Fruit fly (Drosophila melanogaster) whole organism, embryonic: ENCODE results near the gene CG14868.
A peak's percentile ranks its signal among the peaks of the same experiment; 100 is the strongest.

Source experiments
- Awh ChIP-seq: fragments of 200-800 bp; sonication (Bioruptor generic); IDR thresholded peaks from 2 replicates; pipeline ENCODE4, ENCODE4 v1.3.6; 2022; ENCODE audit warnings: missing biosample characterization, missing genetic modification characterization
- Bgb ChIP-seq: fragments of 200-800 bp; sonication (Bioruptor generic); IDR thresholded peaks from 2 replicates; pipeline ENCODE4 v1.3.6; 2022; ENCODE audit warnings: missing biosample characterization, missing genetic modification characterization; ENCODE audit not compliant: partially characterized antibody
- CG10565 ChIP-seq: fragments of 200-800 bp; sonication (Bioruptor generic); optimal IDR thresholded peaks from 3 replicates; lab custom pipeline; 2016; ENCODE audit warnings: missing biosample characterization, mild to moderate bottlenecking, missing genetic modification characterization
- CG12236 ChIP-seq: fragments of 200-800 bp; sonication (Bioruptor generic); optimal IDR thresholded peaks from 2 replicates; lab custom pipeline; 2016; ENCODE audit warnings: missing biosample characterization, missing genetic modification characterization
- CG13894 ChIP-seq: fragments of 200-800 bp; sonication (Bioruptor generic); optimal IDR thresholded peaks from 3 replicates; lab custom pipeline; 2018; ENCODE audit warnings: missing biosample characterization, mild to moderate bottlenecking, missing genetic modification characterization, moderate library complexity
- CG14441 ChIP-seq: fragments of 200-800 bp; sonication (Bioruptor generic); IDR thresholded peaks from 2 replicates; pipeline ENCODE4 v1.3.6; 2022; ENCODE audit warnings: missing biosample characterization, missing genetic modification characterization
- CG1603 ChIP-seq: fragments of 200-800 bp; sonication (Bioruptor generic); optimal IDR thresholded peaks from 2 replicates; lab custom pipeline; 2019; ENCODE audit warnings: missing biosample characterization, mild to moderate bottlenecking, missing genetic modification characterization, moderate library complexity
- CG17385 ChIP-seq: fragments of 200-800 bp; sonication (Bioruptor generic); optimal IDR thresholded peaks from 3 replicates; lab custom pipeline; 2018; ENCODE audit warnings: missing biosample characterization, mild to moderate bottlenecking, missing genetic modification characterization
- CG17612 ChIP-seq: fragments of 200-800 bp; sonication (Bioruptor generic); IDR thresholded peaks from 2 replicates; pipeline ENCODE4 v1.3.6; 2022; ENCODE audit warnings: missing biosample characterization, missing genetic modification characterization
- CG18599 ChIP-seq: fragments of 200-800 bp; sonication (Bioruptor generic); optimal IDR thresholded peaks from 3 replicates; lab custom pipeline; 2017; ENCODE audit warnings: missing biosample characterization, missing genetic modification characterization, mild to moderate bottlenecking, moderate library complexity, missing genetic modification reagents
- CG2129 ChIP-seq: fragments of 200-800 bp; sonication (Bioruptor generic); IDR thresholded peaks from 2 replicates; pipeline ENCODE4 v1.3.6; 2022; ENCODE audit warnings: missing biosample characterization, missing genetic modification characterization; ENCODE audit not compliant: partially characterized antibody
- CG2889 ChIP-seq: fragments of 200-800 bp; sonication (Bioruptor generic); IDR thresholded peaks from 3 replicates; pipeline ENCODE4 v1.3.6; 2022; ENCODE audit warnings: missing biosample characterization, missing genetic modification characterization
- CG34224 ChIP-seq: fragments of 200-800 bp; sonication (Bioruptor generic); IDR thresholded peaks from 3 replicates; pipeline ENCODE4 v1.3.6; 2022; ENCODE audit warnings: missing biosample characterization, missing genetic modification characterization; ENCODE audit not compliant: partially characterized antibody
- CG34422 ChIP-seq: fragments of 200-800 bp; sonication (Bioruptor generic); IDR thresholded peaks from 3 replicates; pipeline ENCODE4 v1.3.6; 2022; ENCODE audit warnings: missing biosample characterization, missing genetic modification characterization
- CG3995 ChIP-seq: fragments of 200-800 bp; sonication (Bioruptor generic); optimal IDR thresholded peaks from 3 replicates; lab custom pipeline; 2016; ENCODE audit warnings: missing biosample characterization, missing genetic modification characterization
- CG4328 ChIP-seq: fragments of 200-800 bp; sonication (Bioruptor generic); optimal IDR thresholded peaks from 3 replicates; lab custom pipeline; 2017; ENCODE audit warnings: missing biosample characterization, missing genetic modification reagents, missing genetic modification characterization
- CG4707 ChIP-seq: fragments of 200-800 bp; sonication (Bioruptor generic); optimal IDR thresholded peaks from 2 replicates; lab custom pipeline; 2018; ENCODE audit warnings: missing biosample characterization, mild to moderate bottlenecking, missing genetic modification characterization, moderate library complexity
- CG6689 ChIP-seq: fragments of 200-800 bp; sonication (Bioruptor generic); IDR thresholded peaks from 2 replicates; pipeline ENCODE4 v1.3.6; 2022; ENCODE audit warnings: missing biosample characterization, missing genetic modification characterization
- CG6791 ChIP-seq: fragments of 200-800 bp; sonication (Bioruptor generic); IDR thresholded peaks from 3 replicates; pipeline ENCODE4 v1.3.6; 2022; ENCODE audit warnings: missing biosample characterization, missing genetic modification characterization; ENCODE audit not compliant: partially characterized antibody
- CG7556 ChIP-seq: fragments of 200-800 bp; sonication (Bioruptor generic); optimal IDR thresholded peaks from 2 replicates; lab custom pipeline; 2017; ENCODE audit warnings: missing biosample characterization, mild to moderate bottlenecking, missing genetic modification characterization
- CG7745 ChIP-seq: fragments of 200-800 bp; sonication (Bioruptor generic); optimal IDR thresholded peaks from 2 replicates; lab custom pipeline; 2018; ENCODE audit warnings: missing biosample characterization, mild to moderate bottlenecking, missing genetic modification characterization, moderate library complexity
- CG7839 ChIP-seq: fragments of 200-800 bp; sonication (Bioruptor generic); optimal IDR thresholded peaks from 3 replicates; lab custom pipeline; 2018; ENCODE audit warnings: missing biosample characterization, mild to moderate bottlenecking, missing genetic modification characterization, moderate library complexity
- CHES-1-like ChIP-seq: fragments of 200-800 bp; sonication (Bioruptor generic); optimal IDR thresholded peaks from 2 replicates; lab custom pipeline; 2016; ENCODE audit warnings: missing biosample characterization, missing genetic modification characterization
- Dad ChIP-seq: fragments of 200-800 bp; sonication (Bioruptor generic); optimal IDR thresholded peaks from 3 replicates; lab custom pipeline; 2016; ENCODE audit warnings: missing biosample characterization, missing genetic modification characterization
- Dref ChIP-seq: fragments of 200-800 bp; sonication (Bioruptor generic); IDR thresholded peaks from 2 replicates; pipeline ENCODE4 v1.3.6; 2022; ENCODE audit warnings: missing biosample characterization, missing genetic modification characterization
- Ets97D ChIP-seq: fragments of 200-800 bp; sonication (Bioruptor generic); optimal IDR thresholded peaks from 3 replicates; lab custom pipeline; 2016; ENCODE audit warnings: missing biosample characterization, missing genetic modification characterization
- Fer1 ChIP-seq: fragments of 200-800 bp; sonication (Bioruptor generic); optimal IDR thresholded peaks from 2 replicates; lab custom pipeline; 2017; ENCODE audit warnings: missing biosample characterization, mild to moderate bottlenecking, missing genetic modification characterization
- HLH4C ChIP-seq: fragments of 200-800 bp; sonication (Bioruptor generic); IDR thresholded peaks from 3 replicates; pipeline ENCODE4 v1.3.6; 2022; ENCODE audit warnings: missing biosample characterization, missing genetic modification characterization; ENCODE audit not compliant: partially characterized antibody
- HmgZ ChIP-seq: fragments of 200-800 bp; sonication (Bioruptor generic); optimal IDR thresholded peaks from 2 replicates; lab custom pipeline; 2018; ENCODE audit warnings: missing biosample characterization, mild to moderate bottlenecking, missing genetic modification characterization
- MBD-R2 ChIP-seq: fragments of 200-800 bp; sonication (Bioruptor generic); IDR thresholded peaks from 2 replicates; pipeline ENCODE4 v1.3.6; 2022; ENCODE audit warnings: missing biosample characterization, missing genetic modification characterization
- Med ChIP-seq: fragments of 200-800 bp; sonication (Bioruptor generic); peaks from one replicate; lab custom pipeline; 2016; ENCODE audit warnings: missing biosample characterization, missing genetic modification characterization, mild to moderate bottlenecking, inconsistent platforms, moderate library complexity
- NC2α ChIP-seq: fragments of 200-800 bp; sonication (Bioruptor generic); optimal IDR thresholded peaks from 2 replicates; lab custom pipeline; 2016; ENCODE audit warnings: missing biosample characterization, missing genetic modification characterization
- PHDP ChIP-seq: fragments of 200-800 bp; sonication (Bioruptor generic); optimal IDR thresholded peaks from 3 replicates; lab custom pipeline; 2018; ENCODE audit warnings: missing biosample characterization, mild to moderate bottlenecking, missing genetic modification characterization, moderate library complexity
- Spps ChIP-seq: fragments of 200-800 bp; sonication (Bioruptor generic); optimal IDR thresholded peaks from 2 replicates; lab custom pipeline; 2018; ENCODE audit warnings: missing biosample characterization, mild to moderate bottlenecking, missing genetic modification characterization
- Sry-δ ChIP-seq: fragments of 200-800 bp; sonication (Bioruptor generic); optimal IDR thresholded peaks from 2 replicates; lab custom pipeline; 2016; ENCODE audit warnings: missing biosample characterization, missing genetic modification characterization
- Trl ChIP-seq, 3 experiments: fragments of >200 bp in 2 of 3; fragments of 200-800 bp in 1 of 3; sonication (Bioruptor generic) in 1 of 3; optimal IDR thresholded peaks; 2 replicates in 1 of 3; 3 replicates in 2 of 3; lab custom pipeline; 2016 to 2017; ENCODE audit warnings: missing biosample characterization in 1 of 3, missing genetic modification characterization in 1 of 3
- abd-A ChIP-seq: fragments of 200-800 bp; sonication (Bioruptor generic); optimal IDR thresholded peaks from 3 replicates; lab custom pipeline; 2019; ENCODE audit warnings: missing biosample characterization, mild to moderate bottlenecking, missing genetic modification characterization, moderate library complexity
- amos ChIP-seq: fragments of 200-800 bp; sonication (Bioruptor generic); IDR thresholded peaks from 2 replicates; pipeline ENCODE4 v1.3.6; 2022; ENCODE audit warnings: missing biosample characterization, missing genetic modification characterization; ENCODE audit not compliant: partially characterized antibody
- aop ChIP-seq: fragments of 200-800 bp; sonication (Bioruptor generic); IDR thresholded peaks from 2 replicates; pipeline ENCODE4 v1.3.6; 2022; ENCODE audit warnings: missing biosample characterization, missing genetic modification characterization
- ap ChIP-seq: fragments of 200-800 bp; sonication (Bioruptor generic); IDR thresholded peaks from 2 replicates; pipeline ENCODE4 v1.3.6; 2022; ENCODE audit warnings: missing biosample characterization, missing genetic modification characterization
- ash1 ChIP-seq: fragments of 200-800 bp; sonication (Bioruptor generic); optimal IDR thresholded peaks from 2 replicates; lab custom pipeline; 2018; ENCODE audit warnings: missing biosample characterization, mild to moderate bottlenecking, missing genetic modification characterization
- dpn ChIP-seq, 2 experiments: fragments of 200-800 bp; sonication (Bioruptor generic); optimal IDR thresholded peaks; 3 replicates each; lab custom pipeline; 2016; ENCODE audit warnings: missing biosample characterization in 2 of 2, missing genetic modification characterization in 2 of 2
- fd96Cb ChIP-seq: fragments of 200-800 bp; sonication (Bioruptor generic); optimal IDR thresholded peaks from 2 replicates; lab custom pipeline; 2018; ENCODE audit warnings: missing biosample characterization, mild to moderate bottlenecking, missing genetic modification characterization, moderate library complexity
- grau ChIP-seq: fragments of 200-800 bp; optimal IDR thresholded peaks from 3 replicates; lab custom pipeline; 2019; ENCODE audit warnings: missing biosample characterization, mild to moderate bottlenecking, missing genetic modification characterization, moderate library complexity
- nmo ChIP-seq: fragments of 200-800 bp; sonication (Bioruptor generic); optimal IDR thresholded peaks from 2 replicates; lab custom pipeline; 2018; ENCODE audit warnings: missing biosample characterization, mild to moderate bottlenecking, missing genetic modification characterization, moderate library complexity
- sob ChIP-seq: fragments of 200-800 bp; sonication (Bioruptor generic); IDR thresholded peaks from 2 replicates; pipeline ENCODE4 v1.3.6; 2022; ENCODE audit warnings: missing biosample characterization, missing genetic modification characterization
- ssp ChIP-seq: fragments of 200-800 bp; sonication (Bioruptor generic); IDR thresholded peaks from 2 replicates; pipeline ENCODE4 v1.3.6; 2022; ENCODE audit warnings: missing biosample characterization, missing genetic modification characterization
- yki ChIP-seq: fragments of >200 bp; optimal IDR thresholded peaks from 3 replicates; lab custom pipeline; 2018
- zen ChIP-seq: fragments of 200-800 bp; sonication (Bioruptor generic); optimal IDR thresholded peaks from 3 replicates; lab custom pipeline; 2018; ENCODE audit warnings: missing biosample characterization, mild to moderate bottlenecking, missing genetic modification characterization, moderate library complexity

CG14868 gene

dm6 chr3R:15361490-15361889 is 8.3 kb downstream of the CG14868 start, which contains the start of the genes Cog2 and Trax (continued):
- TF ChIP-seq MBD-R2 (peak; percentile 82), Dref (GFP tag; lab: Robert Waterston, UW) (peak; percentile 76), amos (GFP tag; lab: Robert Waterston, UW) (peak; percentile 82), CG18599 (GFP tag; lab: Kevin White, UChicago) (no peak), CG4707 (GFP tag; lab: Kevin White, UChicago) (no peak), Fer1 (GFP tag; lab: Kevin White, UChicago) (no peak), Med (GFP tag; lab: Kevin White, UChicago) (peak; percentile 73), ssp (GFP tag; lab: Robert Waterston, UW) (no peak), HLH4C (GFP tag; lab: Robert Waterston, UW) (peak; percentile 86), CG7839 (tag; lab: Kevin White, UChicago) (no peak), CG17385 (GFP tag; lab: Kevin White, UChicago) (no peak), CG13894 (tag; lab: Kevin White, UChicago) (no peak), CG7556 (no peak), Ets97D (GFP tag; lab: Kevin White, UChicago) (no peak), CG34422 (GFP tag; lab: Robert Waterston, UW) (0 out of 3 replicates have a peak, but pooled peaks have one; percentile 9), Awh (GFP tag; lab: Robert Waterston, UW) (no peak), abd-A (tag; lab: Kevin White, UChicago) (no peak), aop (no peak), PHDP (no peak), CG10565 (no peak), CG4328 (no peak), NC2α (GFP tag; lab: Kevin White, UChicago) (no peak), zen (tag; lab: Kevin White, UChicago) (no peak), CG3995 (no peak), CG2129 (GFP tag; lab: Robert Waterston, UW) (peak; percentile 83), sob (GFP tag; lab: Robert Waterston, UW) (no peak), CG6791 (GFP tag; lab: Robert Waterston, UW) (peak; percentile 89), Sry-δ (peak; percentile 75), nmo (no peak), Bgb (GFP tag; lab: Robert Waterston, UW) (peak; percentile 87), CG1603 (peak; percentile 7), CG14441 (GFP tag; lab: Robert Waterston, UW) (no peak), grau (tag; lab: Kevin White, UChicago) (no peak)

dm6 chr3R:15356645-15357431 is 12.9 kb downstream of the CG14868 start, which contains the start of the genes Atg4b and Hibch:
Atg4b (minus strand) TSS chr3R:15356924.
Hibch (plus strand) TSS chr3R:15357229.
- peak; percentile 53; the same call in 1 of the 2 replicates for TF ChIP-seq ap (GFP tag; lab: Robert Waterston, UW)
- no peak for TF ChIP-seq CG12236
- peak; percentile 77 for TF ChIP-seq HmgZ (tag; lab: Kevin White, UChicago)
- peak; percentile 94 for TF ChIP-seq CG6689
- peak; percentile 60; the same call in 1 of the 3 replicates for TF ChIP-seq CG2889 (GFP tag; lab: Robert Waterston, UW)
- TF ChIP-seq CG34422 (GFP tag; lab: Robert Waterston, UW): peak; percentile 91
- TF ChIP-seq CG7745 (tag; lab: Kevin White, UChicago): no peak
- no peak for TF ChIP-seq ash1 (GFP tag; lab: Kevin White, UChicago)
- TF ChIP-seq dpn (GFP tag; optimal IDR thresholded peaks at IDR 0.05; lab: Kevin White, UChicago): peak in 1 of 2 experiments; percentile 75
- peak; percentile 65 for TF ChIP-seq Spps (tag; lab: Kevin White, UChicago)
- peak; percentile 5 for TF ChIP-seq CHES-1-like (GFP tag; lab: Kevin White, UChicago)
- peak; percentile 82 for TF ChIP-seq fd96Cb
- TF ChIP-seq CG17612 (GFP tag; lab: Robert Waterston, UW): peak; percentile 66; the same call in 1 of the 2 replicates
- TF ChIP-seq CG7839 (tag; lab: Kevin White, UChicago): peak; percentile 89
- TF ChIP-seq Trl (optimal IDR thresholded peaks at IDR 0.05; lab: Kevin White, UChicago): no peak
- TF ChIP-seq Trl (GFP tag; optimal IDR thresholded peaks at IDR 0.05; lab: Kevin White, UChicago): no peak
- no peak for TF ChIP-seq yki (lab: Kevin White, UChicago)
- no peak for TF ChIP-seq Dad
- TF ChIP-seq CG34224: no peak
